Fruit fly (Drosophila melanogaster) whole organism, prepupa: ENCODE results near the gene P5CDh2.

Experiments
- Blimp-1 ChIP-seq: fragments of 200-800 bp; sonication (Bioruptor generic); optimal IDR thresholded peaks from 3 replicates; lab custom pipeline; 2017; ENCODE audit warnings: missing biosample characterization, missing genetic modification characterization, mild to moderate bottlenecking, moderate library complexity, missing genetic modification reagents
- CG10631 ChIP-seq: fragments of 200-800 bp; sonication (Bioruptor generic); optimal IDR thresholded peaks from 2 replicates; lab custom pipeline; 2016; ENCODE audit warnings: missing biosample characterization, missing genetic modification characterization
- CG11762 ChIP-seq: fragments of 200-800 bp; sonication (Bioruptor generic); optimal IDR thresholded peaks from 3 replicates; lab custom pipeline; 2016; ENCODE audit warnings: missing biosample characterization, missing genetic modification characterization; ENCODE audit not compliant: insufficient read depth
- CG15336 ChIP-seq: fragments of 200-800 bp; sonication (Bioruptor generic); IDR thresholded peaks from 2 replicates; pipeline ENCODE4 v1.3.6; 2022; ENCODE audit warnings: missing biosample characterization, missing genetic modification characterization
- CG1621 ChIP-seq: fragments of 200-800 bp; sonication (Bioruptor generic); optimal IDR thresholded peaks from 3 replicates; lab custom pipeline; 2018; ENCODE audit warnings: missing biosample characterization, mild to moderate bottlenecking, missing genetic modification characterization
- CG16779 ChIP-seq: fragments of 200-800 bp; sonication (Bioruptor generic); optimal IDR thresholded peaks from 3 replicates; lab custom pipeline; 2017; ENCODE audit warnings: missing biosample characterization, mild to moderate bottlenecking, missing genetic modification characterization
- CG31627 ChIP-seq: fragments of 200-800 bp; sonication (Bioruptor generic); optimal IDR thresholded peaks from 3 replicates; lab custom pipeline; 2016; ENCODE audit warnings: missing biosample characterization, missing genetic modification characterization
- CG32006 ChIP-seq: fragments of 200-800 bp; sonication (Bioruptor generic); optimal IDR thresholded peaks from 3 replicates; lab custom pipeline; 2017; ENCODE audit warnings: missing biosample characterization, mild to moderate bottlenecking, missing genetic modification characterization
- CG34406 ChIP-seq: fragments of 200-800 bp; sonication (Bioruptor generic); optimal IDR thresholded peaks from 3 replicates; lab custom pipeline; 2016; ENCODE audit warnings: missing biosample characterization, missing genetic modification characterization
- CG4318 ChIP-seq: fragments of 200-800 bp; sonication (Bioruptor generic); optimal IDR thresholded peaks from 3 replicates; lab custom pipeline; 2017; ENCODE audit warnings: missing biosample characterization, mild to moderate bottlenecking, missing genetic modification characterization
- CG6276 ChIP-seq: fragments of 200-800 bp; sonication (Bioruptor generic); optimal IDR thresholded peaks from 2 replicates; lab custom pipeline; 2017; ENCODE audit warnings: missing biosample characterization, mild to moderate bottlenecking, missing genetic modification characterization
- CG6808 ChIP-seq: fragments of 200-800 bp; sonication (Bioruptor generic); optimal IDR thresholded peaks from 3 replicates; lab custom pipeline; 2017; ENCODE audit warnings: missing biosample characterization, missing genetic modification characterization, mild to moderate bottlenecking, moderate library complexity, missing genetic modification reagents
- CG7368 ChIP-seq: fragments of 200-800 bp; sonication (Bioruptor generic); optimal IDR thresholded peaks from 3 replicates; lab custom pipeline; 2016; ENCODE audit warnings: missing biosample characterization, missing genetic modification characterization
- CG8119 ChIP-seq: fragments of 200-800 bp; sonication (Bioruptor generic); IDR thresholded peaks from 3 replicates; pipeline ENCODE4 v1.3.6; 2022; ENCODE audit warnings: missing biosample characterization, missing genetic modification characterization
- CG8632 ChIP-seq: fragments of 200-800 bp; sonication (Bioruptor generic); optimal IDR thresholded peaks from 3 replicates; lab custom pipeline; 2016; ENCODE audit warnings: missing biosample characterization, missing genetic modification characterization
- CG9139 ChIP-seq: fragments of 200-800 bp; sonication (Bioruptor generic); optimal IDR thresholded peaks from 3 replicates; lab custom pipeline; 2017; ENCODE audit warnings: missing biosample characterization, mild to moderate bottlenecking, missing genetic modification characterization
- Eip78C ChIP-seq: fragments of 200-800 bp; sonication (Bioruptor generic); peaks from one replicate; lab custom pipeline; 2016; ENCODE audit warnings: missing biosample characterization, missing genetic modification characterization
- Eip93F ChIP-seq: fragments of 200-800 bp; sonication (Bioruptor generic); optimal IDR thresholded peaks from 2 replicates; lab custom pipeline; 2016; ENCODE audit warnings: missing biosample characterization, mild to moderate bottlenecking, missing genetic modification characterization
- Ets96B ChIP-seq: fragments of 200-800 bp; optimal IDR thresholded peaks from 2 replicates; lab custom pipeline; 2019; ENCODE audit warnings: missing biosample characterization, mild to moderate bottlenecking, missing genetic modification characterization, moderate library complexity
- Hr4 ChIP-seq: fragments of 200-800 bp; sonication (Bioruptor generic); optimal IDR thresholded peaks from 3 replicates; lab custom pipeline; 2016; ENCODE audit warnings: missing biosample characterization, missing genetic modification characterization
- Lpt ChIP-seq: fragments of 200-800 bp; sonication (Bioruptor generic); optimal IDR thresholded peaks from 3 replicates; lab custom pipeline; 2016; ENCODE audit warnings: missing biosample characterization, missing genetic modification characterization
- Met ChIP-seq: fragments of 200-800 bp; sonication (Bioruptor generic); optimal IDR thresholded peaks from 3 replicates; lab custom pipeline; 2016; ENCODE audit warnings: missing biosample characterization, missing genetic modification characterization
- OdsH ChIP-seq: fragments of 200-800 bp; sonication (Bioruptor generic); optimal IDR thresholded peaks from 3 replicates; lab custom pipeline; 2016; ENCODE audit warnings: missing biosample characterization, missing genetic modification characterization
- Smox ChIP-seq: fragments of 200-800 bp; sonication (Bioruptor generic); optimal IDR thresholded peaks from 3 replicates; lab custom pipeline; 2016; ENCODE audit warnings: missing biosample characterization, missing genetic modification characterization
- achi ChIP-seq: fragments of 200-800 bp; sonication (Bioruptor generic); optimal IDR thresholded peaks from 3 replicates; lab custom pipeline; 2016; ENCODE audit warnings: missing biosample characterization, missing genetic modification characterization
- acj6 ChIP-seq: fragments of 200-800 bp; sonication (Bioruptor generic); optimal IDR thresholded peaks from 3 replicates; lab custom pipeline; 2016; ENCODE audit warnings: missing biosample characterization, missing genetic modification characterization
- dac ChIP-seq: fragments of 200-800 bp; sonication (Bioruptor generic); optimal IDR thresholded peaks from 2 replicates; lab custom pipeline; 2017; ENCODE audit warnings: missing biosample characterization, mild to moderate bottlenecking, missing genetic modification characterization
- dsx ChIP-seq: fragments of 200-800 bp; optimal IDR thresholded peaks from 3 replicates; lab custom pipeline; 2019; ENCODE audit warnings: missing biosample characterization, mild to moderate bottlenecking, missing genetic modification characterization, moderate library complexity; ENCODE audit not compliant: poor library complexity, severe bottlenecking
- eg ChIP-seq: fragments of 200-800 bp; sonication (Bioruptor generic); IDR thresholded peaks from 3 replicates; pipeline ENCODE4 v1.3.6; 2022; ENCODE audit warnings: missing biosample characterization, missing genetic modification characterization
- esn ChIP-seq: fragments of 200-800 bp; sonication (Bioruptor generic); optimal IDR thresholded peaks from 2 replicates; lab custom pipeline; 2016; ENCODE audit warnings: missing biosample characterization, mild to moderate bottlenecking, missing genetic modification characterization, moderate library complexity
- fd85E ChIP-seq: fragments of 200-800 bp; sonication (Bioruptor generic); optimal IDR thresholded peaks from 3 replicates; lab custom pipeline; 2016; ENCODE audit warnings: missing biosample characterization, missing genetic modification characterization
- fkh ChIP-seq: fragments of 200-800 bp; sonication (Bioruptor generic); optimal IDR thresholded peaks from 3 replicates; lab custom pipeline; 2017; ENCODE audit warnings: missing biosample characterization, mild to moderate bottlenecking, missing genetic modification characterization, moderate library complexity
- lz ChIP-seq: fragments of 200-800 bp; sonication (Bioruptor generic); optimal IDR thresholded peaks from 3 replicates; lab custom pipeline; 2016; ENCODE audit warnings: missing biosample characterization, missing genetic modification characterization
- svp ChIP-seq: fragments of 200-800 bp; sonication (Bioruptor generic); peaks from one replicate; lab custom pipeline; 2016; ENCODE audit warnings: missing biosample characterization, missing genetic modification characterization
- vri ChIP-seq: fragments of 200-800 bp; sonication (Bioruptor generic); optimal IDR thresholded peaks from 3 replicates; lab custom pipeline; 2016; ENCODE audit warnings: missing biosample characterization, mild to moderate bottlenecking, missing genetic modification characterization

P5CDh2 gene

DNA sequence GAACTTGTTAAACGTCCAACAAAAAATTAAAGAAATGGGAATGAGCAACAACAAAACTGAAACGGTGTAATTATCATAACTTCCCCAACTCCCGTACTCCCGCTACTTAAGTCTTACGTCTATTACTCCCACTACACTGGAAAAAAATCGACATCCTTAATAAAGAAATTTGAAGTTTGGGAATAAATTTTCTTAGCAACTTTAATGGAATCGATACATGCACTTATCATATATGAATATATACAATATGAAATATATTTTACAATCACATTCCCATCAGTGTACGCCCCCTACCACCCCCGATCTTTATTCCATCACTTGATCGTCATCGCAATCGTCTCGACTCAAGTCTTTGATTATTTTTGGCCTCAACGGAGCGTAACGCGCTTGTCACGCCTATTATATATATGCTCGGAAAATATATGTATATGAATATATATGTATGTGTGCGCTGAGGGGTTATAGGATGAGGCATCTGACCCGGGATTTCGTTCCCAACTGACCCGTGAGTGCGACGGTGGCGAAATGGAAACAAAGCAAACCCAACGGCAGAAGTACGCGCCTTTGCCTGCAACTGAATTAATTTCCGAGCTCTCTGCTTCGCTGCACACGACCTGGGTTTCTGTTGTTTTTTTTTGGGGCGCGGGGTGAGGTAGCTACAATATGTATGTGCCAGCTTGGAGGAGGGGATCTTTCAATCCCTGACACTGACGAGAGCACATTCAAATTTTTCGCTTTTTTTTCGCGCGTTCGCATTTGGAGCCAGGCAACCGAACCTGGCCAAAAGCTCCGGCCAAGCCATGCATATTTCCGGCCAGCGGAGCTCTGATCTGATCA is 43.3 kb upstream of the P5CDh2 start:
- TF ChIP-seq CG4318 (GFP tag; lab: Kevin White, UChicago) (no peak), Smox (peak; percentile 16), CG15336 (GFP tag; lab: Robert Waterston, UW) (peak; percentile 30; the same call in 1 of the 2 replicates), CG16779 (no peak), dac (GFP tag; lab: Kevin White, UChicago) (no peak), eg (GFP tag; lab: Robert Waterston, UW) (0 out of 3 replicates have a peak, but pooled peaks have one; percentile 9), dsx (GFP tag; lab: Kevin White, UChicago) (peak; percentile 7), CG8632 (GFP tag; lab: Kevin White, UChicago) (no peak), Eip93F (GFP tag; lab: Kevin White, UChicago) (peak; percentile 5), Met (GFP tag; lab: Kevin White, UChicago) (peak; percentile 34), acj6 (GFP tag; lab: Kevin White, UChicago) (peak; percentile 44), Lpt (no peak), CG9139 (GFP tag; lab: Kevin White, UChicago) (no peak), CG11762 (GFP tag; lab: Kevin White, UChicago) (no peak), CG6276 (no peak), esn (GFP tag; lab: Kevin White, UChicago) (peak; percentile 22), CG31627 (no peak), Eip78C (GFP tag; lab: Kevin White, UChicago) (peak; percentile 72), CG6808 (no peak), Hr4 (GFP tag; lab: Kevin White, UChicago) (peak; percentile 10), OdsH (GFP tag; lab: Kevin White, UChicago) (peak; percentile 10), Ets96B (tag; lab: Kevin White, UChicago) (peak; percentile 15), CG8119 (GFP tag; lab: Robert Waterston, UW) (0 out of 3 replicates have a peak, but pooled peaks have one; percentile 16), CG32006 (GFP tag; lab: Kevin White, UChicago) (peak; percentile 31), svp (GFP tag; lab: Kevin White, UChicago) (peak; percentile 96), lz (GFP tag; lab: Kevin White, UChicago) (peak; percentile 4), CG34406 (GFP tag; lab: Kevin White, UChicago) (peak; percentile 37), achi (GFP tag; lab: Kevin White, UChicago) (peak; percentile 34), CG10631 (GFP tag; lab: Kevin White, UChicago) (peak; percentile 10)
- TF ChIP-seq, all 60 proteins: peak for 19

DNA sequence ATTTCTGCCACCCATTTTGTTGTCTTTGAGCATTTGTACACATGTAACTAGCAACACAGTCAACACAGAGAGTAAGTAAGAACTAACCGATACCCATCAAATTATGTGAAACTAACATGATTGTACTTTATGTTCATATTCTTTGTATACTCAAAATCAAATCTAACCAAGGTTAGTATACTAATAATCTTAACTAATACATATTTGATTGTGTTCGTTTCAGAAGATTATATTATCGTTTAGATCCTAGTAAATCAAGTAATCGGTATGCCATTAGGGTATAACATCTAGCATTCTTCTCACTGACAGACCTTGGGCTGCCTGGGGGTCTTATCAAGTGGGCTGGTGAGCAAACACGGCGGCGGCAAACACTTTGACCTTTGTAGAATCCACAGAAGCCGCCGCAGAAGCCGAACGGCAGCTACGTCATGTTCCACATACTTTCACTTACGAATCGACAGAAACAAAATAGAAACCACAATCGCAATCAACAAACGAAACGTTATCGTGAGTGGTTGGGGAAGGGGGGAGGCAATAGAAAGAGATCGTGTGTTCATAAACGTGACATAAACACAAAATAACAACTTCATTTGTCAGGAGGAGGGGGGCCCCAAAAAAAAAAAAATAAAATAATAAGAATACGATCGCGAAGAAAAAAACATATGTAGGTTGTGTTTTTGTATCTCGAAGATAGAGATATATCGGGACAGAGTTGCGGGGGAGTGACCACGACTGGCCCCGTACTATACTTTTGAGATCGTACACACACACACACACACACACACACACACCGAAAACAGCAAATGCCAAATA is 42.1 kb upstream of the P5CDh2 start:
- TF ChIP-seq fkh (GFP tag; lab: Kevin White, UChicago) (peak; percentile 73), Met (GFP tag; lab: Kevin White, UChicago) (no peak), fd85E (GFP tag; lab: Kevin White, UChicago) (no peak), CG9139 (GFP tag; lab: Kevin White, UChicago) (no peak), vri (GFP tag; lab: Kevin White, UChicago) (no peak), Blimp-1 (GFP tag; lab: Kevin White, UChicago) (no peak), svp (GFP tag; lab: Kevin White, UChicago) (peak; percentile 2), CG31627 (no peak), CG1621 (tag; lab: Kevin White, UChicago) (no peak), CG7368 (GFP tag; lab: Kevin White, UChicago) (no peak), lz (GFP tag; lab: Kevin White, UChicago) (no peak), Ets96B (tag; lab: Kevin White, UChicago) (no peak)
